Worm (Caenorhabditis elegans) whole organism, L4 larva: ENCODE data around the gene R53.4.

Experiments
- F10B5.3 ChIP-seq: sonication (generic microtip); optimal IDR thresholded peaks from 2 replicates; lab custom pipeline; 2016; ENCODE audit warnings: mild to moderate bottlenecking, missing genetic modification characterization, missing compliant biosample characterization
- R02D3.7 ChIP-seq: fragments of 150-350 bp; sonication (generic microtip); optimal IDR thresholded peaks from 3 replicates; lab custom pipeline; 2014; ENCODE audit warnings: missing biosample characterization, missing genetic modification characterization
- T20F7.1 ChIP-seq: fragments of 200-800 bp; sonication (Bioruptor generic); optimal IDR thresholded peaks from 2 replicates; lab custom pipeline; 2018; ENCODE audit warnings: mild to moderate bottlenecking, missing genetic modification characterization, missing compliant biosample characterization
- Y105C5A.15 ChIP-seq: fragments of 200-800 bp; sonication (Bioruptor generic); IDR thresholded peaks from 2 replicates; pipeline ENCODE4 v1.3.6; 2022; ENCODE audit warnings: missing genetic modification characterization, missing compliant biosample characterization
- Y75B8A.6 ChIP-seq: fragments of 200-800 bp; sonication (Bioruptor generic); IDR thresholded peaks from 2 replicates; pipeline ENCODE4 v1.3.6; 2022; ENCODE audit warnings: missing genetic modification reagents, missing genetic modification characterization, missing compliant biosample characterization
- ZK546.5 ChIP-seq, 2 experiments: sonication (generic microtip); optimal IDR thresholded peaks; 2 replicates each; lab custom pipeline; 2017; ENCODE audit warnings: missing biosample characterization in 2 of 2, missing genetic modification characterization in 2 of 2
- aha-1 ChIP-seq: fragments of 150-350 bp; peaks from one replicate; lab custom pipeline; 2014; ENCODE audit warnings: missing biosample characterization, missing genetic modification characterization
- ama-1 ChIP-seq: fragments of 150-350 bp; optimal IDR thresholded peaks from 2 replicates; lab custom pipeline; 2014; ENCODE audit warnings: inconsistent platforms, mixed read lengths
- arid-1 ChIP-seq: fragments of 200-800 bp; sonication (Bioruptor generic); conservative IDR thresholded peaks from 2 replicates; pipeline ENCODE4 v1.3.6; 2022; ENCODE audit warnings: missing genetic modification reagents, missing genetic modification characterization, missing compliant biosample characterization
- ceh-28 ChIP-seq: fragments of 150-350 bp; optimal IDR thresholded peaks from 2 replicates; lab custom pipeline; 2014; ENCODE audit warnings: missing biosample characterization, missing genetic modification reagents, missing genetic modification characterization
- ceh-32 ChIP-seq: sonication (generic microtip); optimal IDR thresholded peaks from 2 replicates; lab custom pipeline; 2016; ENCODE audit warnings: mild to moderate bottlenecking, missing genetic modification characterization, missing compliant biosample characterization; ENCODE audit not compliant: poor library complexity
- ceh-44 ChIP-seq: fragments of 200-800 bp; sonication (Bioruptor generic); IDR thresholded peaks from 2 replicates; pipeline ENCODE4 v1.3.6; 2022; ENCODE audit warnings: missing genetic modification reagents, missing genetic modification characterization, missing compliant biosample characterization
- cey-2 ChIP-seq: sonication (generic microtip); optimal IDR thresholded peaks from 3 replicates; lab custom pipeline; 2017; ENCODE audit warnings: missing genetic modification characterization, mild to moderate bottlenecking, missing compliant biosample characterization, antibody characterized with exemption, borderline replicate concordance; ENCODE audit not compliant: insufficient read depth
- daf-16 ChIP-seq, 3 experiments: sonication (generic microtip); optimal IDR thresholded peaks; 2 replicates each; lab custom pipeline; 2016 to 2017; ENCODE audit warnings: missing genetic modification characterization in 3 of 3, missing genetic modification reagents in 3 of 3, mild to moderate bottlenecking in 2 of 3, missing compliant biosample characterization in 2 of 3, missing biosample characterization in 1 of 3, moderate library complexity in 1 of 3
- dmd-6 ChIP-seq: fragments of 200-800 bp; sonication (Bioruptor generic); IDR thresholded peaks from 2 replicates; pipeline ENCODE4 v1.3.6; 2022; ENCODE audit warnings: missing genetic modification reagents, missing genetic modification characterization, missing compliant biosample characterization
- dmd-9 ChIP-seq: fragments of 200-800 bp; sonication (Bioruptor generic); IDR thresholded peaks from 2 replicates; pipeline ENCODE4 v1.3.6; 2022; ENCODE audit warnings: missing genetic modification reagents, missing genetic modification characterization, missing compliant biosample characterization
- dpl-1 ChIP-seq: fragments of 150-350 bp; optimal IDR thresholded peaks from 2 replicates; lab custom pipeline; 2014; ENCODE audit warnings: missing biosample characterization, missing genetic modification reagents, missing genetic modification characterization
- duxl-1 ChIP-seq: sonication (generic microtip); optimal IDR thresholded peaks from 2 replicates; lab custom pipeline; 2016; ENCODE audit warnings: mild to moderate bottlenecking, missing genetic modification characterization, moderate library complexity, missing compliant biosample characterization; ENCODE audit not compliant: poor library complexity
- dve-1 ChIP-seq: sonication (generic microtip); optimal IDR thresholded peaks from 2 replicates; lab custom pipeline; 2017; ENCODE audit warnings: antibody characterized with exemption, mild to moderate bottlenecking, missing genetic modification characterization, missing compliant biosample characterization; ENCODE audit not compliant: insufficient read depth
- fos-1 ChIP-seq: fragments of 150-350 bp; optimal IDR thresholded peaks from 2 replicates; lab custom pipeline; 2014; ENCODE audit warnings: missing biosample characterization, missing genetic modification characterization
- gei-8 ChIP-seq: fragments of 200-800 bp; sonication (Bioruptor generic); optimal IDR thresholded peaks from 2 replicates; lab custom pipeline; 2018; ENCODE audit warnings: mild to moderate bottlenecking, missing genetic modification characterization, missing compliant biosample characterization
- hif-1 ChIP-seq, 2 experiments: sonication (generic microtip); optimal IDR thresholded peaks; 2 replicates each; lab custom pipeline; 2016 to 2017; ENCODE audit warnings: missing compliant biosample characterization in 2 of 2, missing genetic modification characterization in 2 of 2, missing genetic modification reagents in 2 of 2, missing genotype in 2 of 2, mild to moderate bottlenecking in 1 of 2
- hlh-30 ChIP-seq: sonication (generic microtip); optimal IDR thresholded peaks from 2 replicates; lab custom pipeline; 2017; ENCODE audit warnings: antibody characterized with exemption, mild to moderate bottlenecking, missing genetic modification characterization, missing compliant biosample characterization; ENCODE audit not compliant: insufficient read depth
- lim-7 ChIP-seq: fragments of 200-800 bp; sonication (Bioruptor generic); IDR thresholded peaks from 2 replicates; pipeline ENCODE4 v1.3.6; 2022; ENCODE audit warnings: missing genetic modification characterization, missing compliant biosample characterization
- lin-13 ChIP-seq: fragments of 150-350 bp; optimal IDR thresholded peaks from 2 replicates; lab custom pipeline; 2014; ENCODE audit warnings: missing biosample characterization, missing genetic modification reagents, missing genetic modification characterization
- lin-15B ChIP-seq: fragments of 150-350 bp; sonication (generic microtip); optimal IDR thresholded peaks from 3 replicates; lab custom pipeline; 2014; ENCODE audit warnings: missing biosample characterization, missing genetic modification characterization
- lin-38 ChIP-seq: fragments of 200-800 bp; sonication (Bioruptor generic); IDR thresholded peaks from 2 replicates; pipeline ENCODE4 v1.3.6; 2022; ENCODE audit warnings: missing genetic modification reagents, missing genetic modification characterization, missing compliant biosample characterization
- mep-1 ChIP-seq: fragments of 150-350 bp; sonication (generic microtip); optimal IDR thresholded peaks from 3 replicates; lab custom pipeline; 2014; ENCODE audit warnings: missing biosample characterization, missing genetic modification characterization
- mxl-3 ChIP-seq: fragments of 200-800 bp; sonication (Bioruptor generic); optimal IDR thresholded peaks from 2 replicates; lab custom pipeline; 2018; ENCODE audit warnings: mild to moderate bottlenecking, missing genetic modification characterization, missing compliant biosample characterization
- nhr-11 ChIP-seq: fragments of 150-350 bp; optimal IDR thresholded peaks from 2 replicates; lab custom pipeline; 2014; ENCODE audit warnings: missing biosample characterization, missing genetic modification characterization
- nhr-28 ChIP-seq: fragments of 150-350 bp; optimal IDR thresholded peaks from 2 replicates; lab custom pipeline; 2014; ENCODE audit warnings: missing biosample characterization, missing genetic modification characterization
- nhr-41 ChIP-seq: fragments of 200-800 bp; sonication (Bioruptor generic); IDR thresholded peaks from 2 replicates; pipeline ENCODE4 v1.3.6; 2022; ENCODE audit warnings: missing genetic modification reagents, missing genetic modification characterization, missing compliant biosample characterization
- nhr-42 ChIP-seq: fragments of 200-800 bp; sonication (Bioruptor generic); IDR thresholded peaks from 2 replicates; pipeline ENCODE4 v1.3.6; 2022; ENCODE audit warnings: missing genetic modification characterization, missing compliant biosample characterization
- nhr-48 ChIP-seq: sonication (generic microtip); optimal IDR thresholded peaks from 2 replicates; lab custom pipeline; 2016; ENCODE audit warnings: mild to moderate bottlenecking, missing genetic modification characterization, missing compliant biosample characterization
- nhr-77 ChIP-seq: fragments of 150-350 bp; optimal IDR thresholded peaks from 2 replicates; lab custom pipeline; 2014; ENCODE audit warnings: missing biosample characterization, missing genetic modification characterization
- pha-4 ChIP-seq, 2 experiments: fragments of 150-350 bp in 1 of 2; fragments of 200-800 bp in 1 of 2; sonication (Bioruptor generic) in 1 of 2; IDR thresholded peaks in 1 of 2; optimal IDR thresholded peaks in 1 of 2; 2 replicates each; pipeline versions ENCODE4 v1.3.6 to Lab custom; 2014 to 2022; ENCODE audit warnings: missing genetic modification characterization in 2 of 2, missing genetic modification reagents in 2 of 2, missing biosample characterization in 1 of 2, missing compliant biosample characterization in 1 of 2
- php-3 ChIP-seq: fragments of 200-800 bp; sonication (Bioruptor generic); IDR thresholded peaks from 2 replicates; pipeline ENCODE4 v1.3.6; 2022; ENCODE audit warnings: missing genetic modification reagents, missing genetic modification characterization, missing compliant biosample characterization
- sdz-12 ChIP-seq: fragments of 200-800 bp; sonication (Bioruptor generic); optimal IDR thresholded peaks from 2 replicates; lab custom pipeline; 2018; ENCODE audit warnings: mild to moderate bottlenecking, missing genetic modification characterization, missing compliant biosample characterization
- snpc-1.2 ChIP-seq: fragments of 200-800 bp; sonication (Bioruptor generic); IDR thresholded peaks from 2 replicates; pipeline ENCODE4 v1.3.6; 2022; ENCODE audit warnings: missing genetic modification reagents, missing genetic modification characterization, missing compliant biosample characterization
- spr-1 ChIP-seq: sonication (generic microtip); optimal IDR thresholded peaks from 2 replicates; lab custom pipeline; 2016; ENCODE audit warnings: mild to moderate bottlenecking, missing genetic modification characterization, missing compliant biosample characterization
- spr-3 ChIP-seq: fragments of 200-800 bp; sonication (Bioruptor generic); optimal IDR thresholded peaks from 2 replicates; lab custom pipeline; 2018; ENCODE audit warnings: mild to moderate bottlenecking, missing genetic modification characterization, missing compliant biosample characterization
- tag-97 ChIP-seq: fragments of 200-800 bp; sonication (Bioruptor generic); IDR thresholded peaks from 2 replicates; pipeline ENCODE4 v1.3.6; 2022; ENCODE audit warnings: missing genetic modification characterization, missing compliant biosample characterization
- unc-130 ChIP-seq: sonication (generic microtip); optimal IDR thresholded peaks from 2 replicates; lab custom pipeline; 2016; ENCODE audit warnings: missing genetic modification reagents, missing genetic modification characterization, missing compliant biosample characterization
- unc-39 ChIP-seq: sonication (generic microtip); optimal IDR thresholded peaks from 2 replicates; lab custom pipeline; 2017; ENCODE audit warnings: missing biosample characterization, missing genetic modification characterization
- unc-62 ChIP-seq, 3 experiments: fragments of 150-350 bp in 1 of 3; sonication (generic microtip); optimal IDR thresholded peaks in 2 of 3; peaks in 1 of 3; 1 replicate in 1 of 3; 2 replicates in 2 of 3; lab custom pipeline; 2014 to 2017; ENCODE audit warnings: missing biosample characterization in 3 of 3, missing genetic modification characterization in 3 of 3, missing genetic modification reagents in 3 of 3, missing genotype in 1 of 3
- vab-7 ChIP-seq: fragments of 200-800 bp; sonication (Bioruptor generic); IDR thresholded peaks from 2 replicates; pipeline ENCODE4 v1.3.6; 2022; ENCODE audit warnings: missing genetic modification reagents, missing genetic modification characterization, missing compliant biosample characterization
- zip-11 ChIP-seq: fragments of 200-800 bp; sonication (Bioruptor generic); IDR thresholded peaks from 2 replicates; pipeline ENCODE4 v1.3.6; 2022; ENCODE audit warnings: missing genetic modification characterization, missing compliant biosample characterization
- zip-2 ChIP-seq: fragments of 150-350 bp; optimal IDR thresholded peaks from 2 replicates; lab custom pipeline; 2014; ENCODE audit warnings: missing biosample characterization, missing genetic modification characterization
- ztf-11 ChIP-seq: fragments of 150-350 bp; optimal IDR thresholded peaks from 2 replicates; lab custom pipeline; 2014; ENCODE audit warnings: missing biosample characterization, missing genetic modification characterization

The R53.4 gene

ce11 chrII:9970438-9971092, 2.7 kb upstream of the R53.4 start, which contains the start of gene R53.5:
R53.5 (minus strand) TSS chrII:9970488.
- peak; percentile 41 for TF ChIP-seq nhr-28 (tag; lab: Kevin White, UChicago)
- TF ChIP-seq mep-1 (tag; lab: Kevin White, UChicago), result no peak
- TF ChIP-seq lin-38 (GFP tag; lab: Robert Waterston, UW), result 0 out of 2 replicates have a peak, but pooled peaks have one; percentile 14
- no peak for TF ChIP-seq ceh-28 (tag; lab: Kevin White, UChicago)
- no peak for TF ChIP-seq spr-1 (tag; lab: Kevin White, UChicago)
- TF ChIP-seq hif-1 (tag; optimal IDR thresholded peaks at IDR 0.05; lab: Kevin White, UChicago), result no peak
- TF ChIP-seq lin-13 (GFP tag; lab: Kevin White, UChicago), result no peak
- no peak for TF ChIP-seq zip-11 (GFP tag; lab: Robert Waterston, UW)
- TF ChIP-seq hlh-30, result no peak
- TF ChIP-seq R02D3.7 (tag; lab: Kevin White, UChicago), result no peak
- no peak for TF ChIP-seq Y75B8A.6 (GFP tag; lab: Robert Waterston, UW)
- TF ChIP-seq php-3 (GFP tag; lab: Robert Waterston, UW), result no peak
- TF ChIP-seq dve-1 (tag; lab: Kevin White, UChicago), result peak; percentile 25
- no peak for TF ChIP-seq ceh-44 (GFP tag; lab: Robert Waterston, UW)
- TF ChIP-seq ztf-11, result no peak
- no peak for TF ChIP-seq lin-15B (tag; lab: Kevin White, UChicago)
- no peak for TF ChIP-seq gei-8 (GFP tag; lab: Kevin White, UChicago)
- TF ChIP-seq T20F7.1, result peak; percentile 39
- TF ChIP-seq pha-4 (GFP tag; IDR thresholded peaks at IDR 0.05; lab: Robert Waterston, UW), result no peak
- TF ChIP-seq pha-4 (tag; optimal IDR thresholded peaks at IDR 0.05; lab: Kevin White, UChicago), result no peak
- TF ChIP-seq spr-3 (GFP tag; lab: Kevin White, UChicago), result no peak
- TF ChIP-seq mxl-3 (GFP tag; lab: Kevin White, UChicago), result no peak
- TF ChIP-seq lim-7 (GFP tag; lab: Robert Waterston, UW), result no peak
- no peak for TF ChIP-seq Y105C5A.15 (GFP tag; lab: Robert Waterston, UW)
- TF ChIP-seq daf-16 (GFP tag; optimal IDR thresholded peaks at IDR 0.05; lab: Kevin White, UChicago), result peak in 1 of 2 experiments; percentile 59
- peak; percentile 91 for TF ChIP-seq daf-16 (tag; optimal IDR thresholded peaks at IDR 0.05; lab: Kevin White, UChicago)
- TF ChIP-seq nhr-42 (GFP tag; lab: Robert Waterston, UW), result no peak
- no peak for TF ChIP-seq cey-2 (tag; lab: Kevin White, UChicago)
- no peak for TF ChIP-seq F10B5.3 (tag; lab: Kevin White, UChicago)
- no peak for TF ChIP-seq snpc-1.2 (GFP tag; lab: Robert Waterston, UW)
- TF ChIP-seq ZK546.5 (tag; optimal IDR thresholded peaks at IDR 0.05; lab: Kevin White, UChicago), result no peak
- TF ChIP-seq dmd-9 (GFP tag; lab: Robert Waterston, UW), result no peak
- TF ChIP-seq ceh-32 (tag; lab: Kevin White, UChicago), result no peak
- peak in 1 of 2 experiments; percentile 22 for TF ChIP-seq unc-62 (GFP tag; optimal IDR thresholded peaks at IDR 0.05 in 1 of 2; lab: Kevin White, UChicago)
- TF ChIP-seq unc-62 (tag; optimal IDR thresholded peaks at IDR 0.05; lab: Kevin White, UChicago), result no peak
- no peak for TF ChIP-seq unc-130 (GFP tag; lab: Kevin White, UChicago)
- TF ChIP-seq aha-1 (tag; lab: Kevin White, UChicago), result no peak
- TF ChIP-seq duxl-1, result no peak
- no peak for TF ChIP-seq dpl-1 (GFP tag; lab: Kevin White, UChicago)
- TF ChIP-seq sdz-12, result no peak
- TF ChIP-seq zip-2, result no peak
- no peak for TF ChIP-seq unc-39
- TF ChIP-seq vab-7 (GFP tag; lab: Robert Waterston, UW), result no peak
- no peak for TF ChIP-seq dmd-6
- no peak for TF ChIP-seq fos-1 (tag; lab: Kevin White, UChicago)
- no peak for TF ChIP-seq tag-97 (GFP tag; lab: Robert Waterston, UW)
- TF ChIP-seq arid-1, result no peak
- no peak for TF ChIP-seq nhr-48 (tag; lab: Kevin White, UChicago)
- TF ChIP-seq nhr-41 (GFP tag; lab: Robert Waterston, UW), result no peak
- TF ChIP-seq nhr-11 (tag; lab: Kevin White, UChicago), result no peak
- no peak for TF ChIP-seq ama-1 (lab: Kevin White, UChicago)
- TF ChIP-seq nhr-77 (tag; lab: Kevin White, UChicago), result peak; percentile 22
